Fruit fly (Drosophila melanogaster): ENCODE measurements around the gene CG9806.

Gene CG9806

DNA sequence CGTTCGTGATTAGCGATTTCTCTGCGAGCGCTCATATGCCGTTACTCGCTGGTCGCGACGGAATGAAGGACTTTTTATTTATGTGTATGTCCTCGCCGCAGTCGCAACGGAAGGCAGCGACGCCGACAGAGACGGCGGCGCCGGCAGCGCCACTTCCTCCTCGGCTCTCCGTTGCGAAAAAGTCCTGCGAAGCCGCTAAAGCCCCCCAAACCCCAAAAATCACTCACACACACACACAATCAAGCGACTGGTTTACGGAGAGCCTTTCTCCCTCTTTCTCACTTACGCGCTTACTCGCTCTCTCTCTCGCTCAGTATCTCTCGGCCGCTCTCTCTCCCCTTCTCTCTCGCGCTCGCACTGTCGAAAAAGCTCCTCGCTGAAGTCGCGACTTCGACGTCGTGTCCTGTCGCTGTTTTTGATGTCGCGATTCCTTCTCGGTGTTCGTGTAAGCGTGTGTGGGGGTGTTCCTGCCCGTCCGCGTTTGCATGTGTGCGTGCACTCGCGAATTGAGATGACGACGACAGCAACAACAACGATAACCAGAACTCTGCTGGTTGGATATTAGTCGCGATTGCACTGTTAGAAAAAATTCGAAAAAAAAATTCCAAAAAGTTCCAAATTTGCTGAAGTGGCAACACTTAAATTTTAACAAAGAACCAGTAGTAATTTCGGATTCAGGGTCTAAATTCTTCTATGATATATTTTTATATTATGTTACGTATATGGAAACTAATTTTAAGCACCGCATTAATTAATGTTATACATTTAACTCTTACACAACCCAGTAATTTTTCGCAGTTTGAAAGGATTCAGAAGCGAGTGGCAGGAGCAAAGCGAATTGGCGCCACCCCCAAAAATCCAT is 6.5 kb downstream of the CG9806 start, which contains the start of gene CG43347 (continued):
- no peak for TF ChIP-seq HmgD (GFP tag; optimal IDR thresholded peaks at IDR 0.05)
- no peak for TF ChIP-seq CG32772 (GFP tag; IDR thresholded peaks at IDR 0.05)
- no peak for TF ChIP-seq Mes4 (GFP tag; optimal IDR thresholded peaks at IDR 0.05)
- no peak for TF ChIP-seq gfzf (GFP tag; optimal IDR thresholded peaks at IDR 0.05)
- TF ChIP-seq sima (GFP tag; optimal IDR thresholded peaks at IDR 0.05): no peak
- TF ChIP-seq CG17359 (tag; optimal IDR thresholded peaks at IDR 0.05): peak; percentile 72
- TF ChIP-seq Hr3 (GFP tag; optimal IDR thresholded peaks at IDR 0.05): peak; percentile 44
- TF ChIP-seq CG15479 (GFP tag; optimal IDR thresholded peaks at IDR 0.05): no peak
- peak; percentile 75 for TF ChIP-seq Sox102F (GFP tag; optimal IDR thresholded peaks at IDR 0.05)
- TF ChIP-seq CG15011 (GFP tag; optimal IDR thresholded peaks at IDR 0.05): peak; percentile 54
- TF ChIP-seq Six4 (GFP tag; optimal IDR thresholded peaks at IDR 0.05): peak; percentile 16
- TF ChIP-seq CG18476 (GFP tag; optimal IDR thresholded peaks at IDR 0.05): peak; percentile 55
- TF ChIP-seq esg (GFP tag; conservative IDR thresholded peaks at IDR 0.05): peak; percentile 41; the same call in 1 of the 2 replicates
- no peak for TF ChIP-seq CG17186 (GFP tag; optimal IDR thresholded peaks at IDR 0.05)
- peak; percentile 22 for TF ChIP-seq CG31365 (tag; optimal IDR thresholded peaks at IDR 0.05)
- peak; percentile 38; the same call in 1 of the 2 replicates for TF ChIP-seq CG7372 (GFP tag; IDR thresholded peaks at IDR 0.05)
- TF ChIP-seq br (optimal IDR thresholded peaks at IDR 0.05): no peak
- TF ChIP-seq CkIIα-i1 (GFP tag; IDR thresholded peaks at IDR 0.05): no peak
- no peak for TF ChIP-seq bigmax (GFP tag; optimal IDR thresholded peaks at IDR 0.05)
- no peak for TF ChIP-seq pum (GFP tag; optimal IDR thresholded peaks at IDR 0.05)
- no peak for TF ChIP-seq psq (GFP tag; optimal IDR thresholded peaks at IDR 0.05)
- TF ChIP-seq CG12104 (GFP tag; optimal IDR thresholded peaks at IDR 0.05): peak; percentile 32
- TF ChIP-seq wek (GFP tag; optimal IDR thresholded peaks at IDR 0.05): no peak
- no peak for TF ChIP-seq NC2α (GFP tag; optimal IDR thresholded peaks at IDR 0.05)
- no peak for TF ChIP-seq hb (GFP tag; IDR thresholded peaks at IDR 0.05; ENCODE audit: partially characterized antibody)
- TF ChIP-seq Deaf1 (tag; optimal IDR thresholded peaks at IDR 0.05): peak; percentile 89
- no peak for TF ChIP-seq crp (GFP tag; optimal IDR thresholded peaks at IDR 0.05)
- no peak for TF ChIP-seq dati (GFP tag; IDR thresholded peaks at IDR 0.05)
- peak; percentile 22 to 44 for TF ChIP-seq Pdp1 (GFP tag; optimal IDR thresholded peaks at IDR 0.05)
- no peak for TF ChIP-seq YL-1 (GFP tag; optimal IDR thresholded peaks at IDR 0.05)
- TF ChIP-seq fu2 (GFP tag; optimal IDR thresholded peaks at IDR 0.05): no peak
- no peak for TF ChIP-seq CG42726 (GFP tag; IDR thresholded peaks at IDR 0.05; ENCODE audit: partially characterized antibody)
- TF ChIP-seq CG12744 (GFP tag; optimal IDR thresholded peaks at IDR 0.05): no peak
- no peak for TF ChIP-seq CG11398 (GFP tag; optimal IDR thresholded peaks at IDR 0.05)
- TF ChIP-seq Kr (GFP tag; optimal IDR thresholded peaks at IDR 0.05): no peak
- peak in 1 of 2 experiments; percentile 9 for TF ChIP-seq insv (GFP tag; optimal IDR thresholded peaks at IDR 0.05)
- peak; percentile 20; the same call in 1 of the 2 replicates for TF ChIP-seq wor (GFP tag; IDR thresholded peaks at IDR 0.05)
- TF ChIP-seq CG18764 (GFP tag; optimal IDR thresholded peaks at IDR 0.05): no peak
- TF ChIP-seq CG10654 (GFP tag; optimal IDR thresholded peaks at IDR 0.05): peak; percentile 44
- TF ChIP-seq twi (tag; optimal IDR thresholded peaks at IDR 0.05): peak; percentile 15
- TF ChIP-seq CG3065 (GFP tag; optimal IDR thresholded peaks at IDR 0.05): no peak
- TF ChIP-seq ash1 (GFP tag; optimal IDR thresholded peaks at IDR 0.05): no peak
- no peak for TF ChIP-seq sr (GFP tag; IDR thresholded peaks at IDR 0.05)
- TF ChIP-seq zfh1 (GFP tag; IDR thresholded peaks at IDR 0.05): 0 out of 3 replicates have a peak, but pooled peaks have one; percentile 50
- no peak for TF ChIP-seq Side (GFP tag; optimal IDR thresholded peaks at IDR 0.05)
- peak; percentile 40 for TF ChIP-seq CG9437 (GFP tag; optimal IDR thresholded peaks at IDR 0.05)
- TF ChIP-seq wdn (GFP tag; IDR thresholded peaks at IDR 0.05): no peak
- TF ChIP-seq pho (GFP tag; optimal IDR thresholded peaks at IDR 0.05): peak; percentile 46
- no peak for TF ChIP-seq Dll (GFP tag; IDR thresholded peaks at IDR 0.05; ENCODE audit: partially characterized antibody)
- no peak for TF ChIP-seq Bteb2 (GFP tag; optimal IDR thresholded peaks at IDR 0.05)
